Fruit fly (Drosophila melanogaster): ENCODE measurements around the gene CG6293.

Gene CG6293

dm6 chr3R:10330734-10331642 is 19.6 kb upstream of the CG6293 start, which contains the start of the genes Bruce and CG12818 (continued):
- TF ChIP-seq CG9609 (GFP tag; optimal IDR thresholded peaks at IDR 0.05) (peak; percentile 2), wek (GFP tag; optimal IDR thresholded peaks at IDR 0.05) (no peak), CG3838 (GFP tag; optimal IDR thresholded peaks at IDR 0.05) (no peak), ftz-f1 (GFP tag; optimal IDR thresholded peaks at IDR 0.05) (no peak), Gug (GFP tag; IDR thresholded peaks at IDR 0.05) (no peak), CG10321 (GFP tag; IDR thresholded peaks at IDR 0.05) (no peak), E2f1 (GFP tag; IDR thresholded peaks at IDR 0.05) (no peak), Tbp (GFP tag; optimal IDR thresholded peaks at IDR 0.05) (no peak), sd (tag; optimal IDR thresholded peaks at IDR 0.05) (no peak), Bgb (GFP tag; IDR thresholded peaks at IDR 0.05; ENCODE audit: partially characterized antibody) (peak; percentile 79), CG16815 (GFP tag; optimal IDR thresholded peaks at IDR 0.05) (no peak), CG15011 (GFP tag; optimal IDR thresholded peaks at IDR 0.05) (no peak), sima (GFP tag; optimal IDR thresholded peaks at IDR 0.05) (no peak), Dek (tag; optimal IDR thresholded peaks at IDR 0.05) (no peak), CG4820 (GFP tag; optimal IDR thresholded peaks at IDR 0.05) (no peak), CG17912 (GFP tag; optimal IDR thresholded peaks at IDR 0.05) (peak; percentile 16), gcm2 (GFP tag; optimal IDR thresholded peaks at IDR 0.05) (no peak), gt (GFP tag; IDR thresholded peaks at IDR 0.05) (no peak), CG11085 (GFP tag; IDR thresholded peaks at IDR 0.05) (no peak), Doc3 (GFP tag; IDR thresholded peaks at IDR 0.05; ENCODE audit: partially characterized antibody) (peak; percentile 54; the same call in 2 of the 3 replicates), ems (GFP tag; optimal IDR thresholded peaks at IDR 0.05) (no peak), CG1647 (GFP tag; optimal IDR thresholded peaks at IDR 0.05) (no peak), twi (tag; optimal IDR thresholded peaks at IDR 0.05) (no peak), slbo (GFP tag; IDR thresholded peaks at IDR 0.05) (no peak), hb (GFP tag; IDR thresholded peaks at IDR 0.05; ENCODE audit: partially characterized antibody) (peak; percentile 91), ash1 (GFP tag; optimal IDR thresholded peaks at IDR 0.05) (no peak), CG9817 (tag; optimal IDR thresholded peaks at IDR 0.05) (no peak), CG18262 (tag; optimal IDR thresholded peaks at IDR 0.05) (no peak), CG17359 (tag; optimal IDR thresholded peaks at IDR 0.05) (no peak), CG34224 (GFP tag; IDR thresholded peaks at IDR 0.05; ENCODE audit: partially characterized antibody) (peak; percentile 68), schlank (tag; optimal IDR thresholded peaks at IDR 0.05) (no peak), CG17568 (GFP tag; optimal IDR thresholded peaks at IDR 0.05) (no peak), Usf (GFP tag; optimal IDR thresholded peaks at IDR 0.05) (no peak), CG11504 (tag; optimal IDR thresholded peaks at IDR 0.05) (no peak), esg (GFP tag; conservative IDR thresholded peaks at IDR 0.05) (no peak), CG32532 (GFP tag; IDR thresholded peaks at IDR 0.05) (no peak), gfzf (GFP tag; optimal IDR thresholded peaks at IDR 0.05) (peak; percentile 26), CG14050 (GFP tag; IDR thresholded peaks at IDR 0.05) (no peak), CG12104 (GFP tag; optimal IDR thresholded peaks at IDR 0.05) (no peak), jigr1 (GFP tag; IDR thresholded peaks at IDR 0.05) (no peak), CG6765 (GFP tag; optimal IDR thresholded peaks at IDR 0.05) (no peak), CG8478 (optimal IDR thresholded peaks at IDR 0.05) (no peak), jumu (GFP tag; optimal IDR thresholded peaks at IDR 0.05) (peak; percentile 4), dmrt99B (tag; optimal IDR thresholded peaks at IDR 0.05) (no peak), odd (GFP tag; optimal IDR thresholded peaks at IDR 0.05) (no peak), ci (GFP tag; IDR thresholded peaks at IDR 0.05) (0 out of 3 replicates have a peak, but pooled peaks have one; percentile 55), ttk (GFP tag; IDR thresholded peaks at IDR 0.05) (no peak), CG17186 (GFP tag; optimal IDR thresholded peaks at IDR 0.05) (peak; percentile 93), CG11696 (GFP tag; IDR thresholded peaks at IDR 0.05) (no peak), Vsx1 (GFP tag; optimal IDR thresholded peaks at IDR 0.05) (no peak)

All from whole organism, embryonic.